Worm (Caenorhabditis elegans) whole organism, mixed stage, embryonic: ENCODE data around the gene K02E7.1.

ENCODE experiments used
- lin-13 ChIP-seq: fragments of 150-350 bp; optimal IDR thresholded peaks from 2 replicates; lab custom pipeline; 2014; ENCODE audit warnings: missing biosample characterization, missing genetic modification characterization
- nhr-12 ChIP-seq: fragments of 150-350 bp; optimal IDR thresholded peaks from 2 replicates; lab custom pipeline; 2014; ENCODE audit warnings: missing biosample characterization, missing genetic modification characterization
- nhr-2 ChIP-seq: fragments of 150-350 bp; optimal IDR thresholded peaks from 2 replicates; lab custom pipeline; 2014; ENCODE audit warnings: missing biosample characterization, missing genetic modification characterization
- sptf-1 ChIP-seq: sonication (generic microtip); optimal IDR thresholded peaks from 2 replicates; lab custom pipeline; 2017; ENCODE audit warnings: mild to moderate bottlenecking, missing genetic modification characterization, moderate library complexity, missing compliant biosample characterization
- tbx-8 ChIP-seq: fragments of 200-800 bp; sonication (Bioruptor generic); optimal IDR thresholded peaks from 2 replicates; lab custom pipeline; 2018; ENCODE audit warnings: mild to moderate bottlenecking, missing genetic modification characterization, moderate library complexity, missing compliant biosample characterization
- unc-62 ChIP-seq: fragments of 150-350 bp; optimal IDR thresholded peaks from 2 replicates; lab custom pipeline; 2014; ENCODE audit warnings: missing biosample characterization, missing genetic modification reagents, missing genetic modification characterization

DNA sequence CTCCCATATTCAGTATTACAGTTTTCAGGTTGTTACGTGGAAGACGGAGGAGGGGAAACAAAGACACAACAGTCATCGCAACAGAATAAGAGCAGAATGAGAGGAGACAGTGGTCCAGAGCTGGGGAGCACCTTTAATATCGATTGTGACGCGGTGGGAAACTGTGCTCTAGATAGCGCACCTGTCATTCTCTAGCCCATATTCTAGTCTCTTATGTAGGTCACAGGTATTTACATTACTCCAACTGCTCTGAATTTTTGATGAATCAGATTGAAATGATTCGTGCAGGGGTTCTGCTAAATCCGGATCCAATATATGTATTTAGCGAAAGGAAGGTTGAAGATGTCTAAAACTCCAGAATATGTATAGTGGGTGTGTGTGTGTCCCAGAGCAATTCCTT, 40.7 kb upstream of the K02E7.1 start, which contains the start of gene fbxb-41:
- TF ChIP-seq nhr-12 (tag; lab: Kevin White, UChicago), result no peak
- no peak for TF ChIP-seq lin-13 (tag; lab: Kevin White, UChicago)
- TF ChIP-seq unc-62 (GFP tag; lab: Kevin White, UChicago), result no peak
- TF ChIP-seq nhr-2 (tag; lab: Kevin White, UChicago), result no peak
- TF ChIP-seq sptf-1 (tag; lab: Kevin White, UChicago), result no peak
- no peak for TF ChIP-seq tbx-8 (GFP tag; lab: Kevin White, UChicago)
